Fruit fly (Drosophila melanogaster) whole organism, wandering third instar larva: Measurements from ENCODE around the gene CG42671.

ENCODE experiments used
- Abd-B ChIP-seq: fragments of >200 bp; optimal IDR thresholded peaks from 2 replicates; lab custom pipeline; 2017; ENCODE audit warnings: missing biosample characterization, missing genetic modification characterization
- Dif ChIP-seq: fragments of 200-275, 200-300 bp; sonication (Bioruptor generic); optimal IDR thresholded peaks from 2 replicates; lab custom pipeline; 2018; ENCODE audit warnings: missing biosample characterization, missing genetic modification characterization; ENCODE audit not compliant: partially characterized antibody
- GATAd ChIP-seq: sonication (Bioruptor generic); optimal IDR thresholded peaks from 2 replicates; lab custom pipeline; 2016; ENCODE audit warnings: missing biosample characterization, missing genetic modification characterization
- Jra ChIP-seq: sonication (Bioruptor generic); optimal IDR thresholded peaks from 2 replicates; lab custom pipeline; 2016; ENCODE audit warnings: missing biosample characterization, missing genetic modification characterization
- Myc ChIP-seq: fragments of >200 bp; optimal IDR thresholded peaks from 2 replicates; lab custom pipeline; 2017
- N ChIP-seq: fragments of >200 bp; optimal IDR thresholded peaks from 2 replicates; lab custom pipeline; 2018; ENCODE audit warnings: missing biosample characterization, missing external identifiers, missing genetic modification characterization
- OdsH ChIP-seq: fragments of 200-800 bp; sonication (Bioruptor generic); optimal IDR thresholded peaks from 2 replicates; lab custom pipeline; 2016; ENCODE audit warnings: missing biosample characterization, mild to moderate bottlenecking, missing genetic modification characterization
- brk ChIP-seq: fragments of 200-800 bp; sonication (Bioruptor generic); optimal IDR thresholded peaks from 2 replicates; lab custom pipeline; 2016; ENCODE audit warnings: missing biosample characterization, mild to moderate bottlenecking, missing genetic modification characterization
- fru ChIP-seq: fragments of 200-800 bp; sonication (Bioruptor generic); optimal IDR thresholded peaks from 3 replicates; lab custom pipeline; 2016; ENCODE audit warnings: missing biosample characterization, mild to moderate bottlenecking, missing genetic modification characterization
- h ChIP-seq: fragments of 200-800 bp; sonication (Bioruptor generic); optimal IDR thresholded peaks from 3 replicates; lab custom pipeline; 2016; ENCODE audit warnings: missing biosample characterization, mild to moderate bottlenecking, missing genetic modification characterization
- pan ChIP-seq: fragments of >200 bp; optimal IDR thresholded peaks from 2 replicates; lab custom pipeline; 2017
- psq ChIP-seq: fragments of 200-800 bp; sonication (Bioruptor generic); optimal IDR thresholded peaks from 3 replicates; lab custom pipeline; 2017; ENCODE audit warnings: missing biosample characterization, mild to moderate bottlenecking, missing genetic modification characterization, moderate library complexity

DNA sequence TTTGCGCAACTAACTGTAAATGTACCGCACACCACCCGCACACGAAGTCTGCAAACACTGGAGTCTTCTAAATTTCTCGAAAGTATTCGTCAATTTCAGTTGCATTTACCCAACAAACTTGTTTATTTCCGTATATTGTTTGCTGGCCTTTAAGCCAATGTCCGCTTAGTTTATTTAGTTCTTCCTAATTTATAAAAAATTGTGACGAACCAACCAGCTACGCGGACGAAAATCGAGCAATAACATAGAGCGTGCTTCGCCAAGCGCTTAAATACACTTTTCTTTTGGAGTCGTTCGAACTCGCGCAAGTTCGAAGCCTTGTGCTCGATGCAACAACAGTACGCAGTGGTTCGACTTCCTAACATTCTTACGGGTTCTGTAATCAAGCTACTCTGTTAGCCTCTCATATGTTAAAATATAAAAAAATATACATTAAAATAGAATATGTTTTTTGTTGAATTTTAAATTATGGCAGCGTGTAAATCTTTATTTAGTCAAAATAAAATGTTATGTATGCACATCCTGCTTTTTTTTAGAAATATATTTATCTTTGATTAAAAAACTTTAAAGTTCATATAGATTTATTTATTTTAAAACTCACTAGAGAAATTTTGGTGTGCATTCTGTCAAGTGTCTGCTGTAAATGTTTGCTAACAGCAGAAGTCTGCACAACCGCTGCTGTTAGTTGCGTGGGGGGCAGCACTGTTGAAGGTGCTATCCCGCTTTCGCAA lies 16.8 kb upstream of the CG42671 start, which contains the start of gene GlcAT-P:
- TF ChIP-seq psq (GFP tag; lab: Kevin White, UChicago) = peak; percentile 59
- TF ChIP-seq Abd-B = no peak
- TF ChIP-seq h (GFP tag; lab: Kevin White, UChicago) = no peak
- TF ChIP-seq brk (GFP tag; lab: Kevin White, UChicago) = peak; percentile 60
- no peak for TF ChIP-seq Jra (GFP tag; lab: Kevin White, UChicago)
- no peak for TF ChIP-seq Dif (GFP tag; lab: Kevin White, UChicago)
- peak; percentile 57 for TF ChIP-seq OdsH (GFP tag; lab: Kevin White, UChicago)
- no peak for TF ChIP-seq pan (lab: Kevin White, UChicago)
- peak; percentile 56 for TF ChIP-seq fru (GFP tag; lab: Kevin White, UChicago)
- no peak for TF ChIP-seq N (GFP tag; lab: Kevin White, UChicago)
- no peak for TF ChIP-seq GATAd (GFP tag; lab: Kevin White, UChicago)
- no peak for TF ChIP-seq Myc (lab: Kevin White, UChicago)
